Worm (Caenorhabditis elegans) whole organism, L4 larva: ENCODE data around the gene K05B2.2.

ENCODE experiments used
- T20F7.1 ChIP-seq: fragments of 200-800 bp; sonication (Bioruptor generic); optimal IDR thresholded peaks from 2 replicates; lab custom pipeline; 2018; ENCODE audit warnings: mild to moderate bottlenecking, missing genetic modification characterization, missing compliant biosample characterization
- Y105C5A.15 ChIP-seq: fragments of 200-800 bp; sonication (Bioruptor generic); IDR thresholded peaks from 2 replicates; pipeline ENCODE4 v1.3.6; 2022; ENCODE audit warnings: missing genetic modification characterization, missing compliant biosample characterization
- Y5F2A.4 ChIP-seq: fragments of 200-800 bp; sonication (Bioruptor generic); optimal IDR thresholded peaks from 2 replicates; lab custom pipeline; 2018; ENCODE audit warnings: mild to moderate bottlenecking, missing genetic modification characterization, missing compliant biosample characterization
- Y75B8A.6 ChIP-seq: fragments of 200-800 bp; sonication (Bioruptor generic); IDR thresholded peaks from 2 replicates; pipeline ENCODE4 v1.3.6; 2022; ENCODE audit warnings: missing genetic modification reagents, missing genetic modification characterization, missing compliant biosample characterization
- ZK546.5 ChIP-seq, 2 experiments: sonication (generic microtip); optimal IDR thresholded peaks; 2 replicates each; lab custom pipeline; 2017; ENCODE audit warnings: missing biosample characterization in 2 of 2, missing genetic modification characterization in 2 of 2
- aha-1 ChIP-seq: fragments of 150-350 bp; peaks from one replicate; lab custom pipeline; 2014; ENCODE audit warnings: missing biosample characterization, missing genetic modification characterization
- attf-4 ChIP-seq: sonication (generic microtip); optimal IDR thresholded peaks from 3 replicates; lab custom pipeline; 2017; ENCODE audit warnings: missing biosample characterization, missing genetic modification characterization
- ceh-28 ChIP-seq: fragments of 150-350 bp; optimal IDR thresholded peaks from 2 replicates; lab custom pipeline; 2014; ENCODE audit warnings: missing biosample characterization, missing genetic modification reagents, missing genetic modification characterization
- ceh-32 ChIP-seq: sonication (generic microtip); optimal IDR thresholded peaks from 2 replicates; lab custom pipeline; 2016; ENCODE audit warnings: mild to moderate bottlenecking, missing genetic modification characterization, missing compliant biosample characterization; ENCODE audit not compliant: poor library complexity
- ctbp-1 ChIP-seq: fragments of 200-800 bp; sonication (Bioruptor generic); IDR thresholded peaks from 2 replicates; pipeline ENCODE4 v1.3.6; 2022; ENCODE audit warnings: missing genetic modification reagents, missing genetic modification characterization, missing compliant biosample characterization
- daf-12 ChIP-seq: fragments of 150-350 bp; optimal IDR thresholded peaks from 2 replicates; lab custom pipeline; 2014; ENCODE audit warnings: missing biosample characterization, missing genetic modification reagents, missing genetic modification characterization
- daf-16 ChIP-seq, 3 experiments: sonication (generic microtip); optimal IDR thresholded peaks; 2 replicates each; lab custom pipeline; 2016 to 2017; ENCODE audit warnings: missing genetic modification characterization in 3 of 3, missing genetic modification reagents in 3 of 3, mild to moderate bottlenecking in 2 of 3, missing compliant biosample characterization in 2 of 3, missing biosample characterization in 1 of 3, moderate library complexity in 1 of 3
- daf-8 ChIP-seq: fragments of 200-800 bp; sonication (Bioruptor generic); IDR thresholded peaks from 2 replicates; pipeline ENCODE4 v1.3.6; 2022; ENCODE audit warnings: missing genetic modification characterization, missing compliant biosample characterization
- dmd-6 ChIP-seq: fragments of 200-800 bp; sonication (Bioruptor generic); IDR thresholded peaks from 2 replicates; pipeline ENCODE4 v1.3.6; 2022; ENCODE audit warnings: missing genetic modification reagents, missing genetic modification characterization, missing compliant biosample characterization
- dmd-8 ChIP-seq: fragments of 200-800 bp; sonication (Bioruptor generic); IDR thresholded peaks from 2 replicates; pipeline ENCODE4 v1.3.6; 2022; ENCODE audit warnings: missing genetic modification characterization, missing compliant biosample characterization
- dve-1 ChIP-seq: sonication (generic microtip); optimal IDR thresholded peaks from 2 replicates; lab custom pipeline; 2017; ENCODE audit warnings: antibody characterized with exemption, mild to moderate bottlenecking, missing genetic modification characterization, missing compliant biosample characterization; ENCODE audit not compliant: insufficient read depth
- hif-1 ChIP-seq, 2 experiments: sonication (generic microtip); optimal IDR thresholded peaks; 2 replicates each; lab custom pipeline; 2016 to 2017; ENCODE audit warnings: missing compliant biosample characterization in 2 of 2, missing genetic modification characterization in 2 of 2, missing genetic modification reagents in 2 of 2, missing genotype in 2 of 2, mild to moderate bottlenecking in 1 of 2
- hlh-11 ChIP-seq: fragments of 200-800 bp; sonication (Bioruptor generic); optimal IDR thresholded peaks from 2 replicates; lab custom pipeline; 2018; ENCODE audit warnings: mild to moderate bottlenecking, missing genetic modification characterization, missing compliant biosample characterization
- hlh-30 ChIP-seq: sonication (generic microtip); optimal IDR thresholded peaks from 2 replicates; lab custom pipeline; 2017; ENCODE audit warnings: antibody characterized with exemption, mild to moderate bottlenecking, missing genetic modification characterization, missing compliant biosample characterization; ENCODE audit not compliant: insufficient read depth
- hmg-1.1 ChIP-seq: fragments of 200-800 bp; sonication (Bioruptor generic); IDR thresholded peaks from 2 replicates; pipeline ENCODE4 v1.3.6; 2022; ENCODE audit warnings: missing genetic modification reagents, missing genetic modification characterization, missing compliant biosample characterization
- lin-1 ChIP-seq: fragments of 200-800 bp; sonication (Bioruptor generic); IDR thresholded peaks from 2 replicates; pipeline ENCODE4 v1.3.6; 2022; ENCODE audit warnings: missing genetic modification reagents, missing genetic modification characterization, missing compliant biosample characterization
- lin-29 ChIP-seq: fragments of 200-800 bp; sonication (Bioruptor generic); IDR thresholded peaks from 2 replicates; pipeline ENCODE4 v1.3.6; 2022; ENCODE audit warnings: missing genetic modification reagents, missing genetic modification characterization, missing compliant biosample characterization
- lin-39 ChIP-seq: fragments of 150-350 bp; optimal IDR thresholded peaks from 2 replicates; lab custom pipeline; 2014; ENCODE audit warnings: missing biosample characterization, missing genetic modification reagents, missing genetic modification characterization
- mdt-29 ChIP-seq: fragments of 200-800 bp; sonication (Bioruptor generic); IDR thresholded peaks from 2 replicates; pipeline ENCODE4 v1.3.6; 2022; ENCODE audit warnings: missing genetic modification reagents, missing genetic modification characterization, missing compliant biosample characterization
- mep-1 ChIP-seq: fragments of 150-350 bp; sonication (generic microtip); optimal IDR thresholded peaks from 3 replicates; lab custom pipeline; 2014; ENCODE audit warnings: missing biosample characterization, missing genetic modification characterization
- mes-2 ChIP-seq: sonication (generic microtip); optimal IDR thresholded peaks from 2 replicates; lab custom pipeline; 2016; ENCODE audit warnings: missing genotype, mild to moderate bottlenecking, missing genetic modification characterization, missing compliant biosample characterization; ENCODE audit not compliant: poor library complexity, severe bottlenecking
- nhr-10 ChIP-seq: fragments of 150-350 bp; optimal IDR thresholded peaks from 2 replicates; lab custom pipeline; 2014; ENCODE audit warnings: missing biosample characterization, missing genetic modification characterization
- nhr-11 ChIP-seq: fragments of 150-350 bp; optimal IDR thresholded peaks from 2 replicates; lab custom pipeline; 2014; ENCODE audit warnings: missing biosample characterization, missing genetic modification characterization
- nhr-237 ChIP-seq: sonication (generic microtip); optimal IDR thresholded peaks from 2 replicates; lab custom pipeline; 2017; ENCODE audit warnings: missing biosample characterization, missing genetic modification characterization
- nhr-25 ChIP-seq: sonication (generic microtip); optimal IDR thresholded peaks from 2 replicates; lab custom pipeline; 2017; ENCODE audit warnings: missing genetic modification characterization, mild to moderate bottlenecking, missing compliant biosample characterization, antibody characterized with exemption, moderate library complexity, borderline replicate concordance; ENCODE audit not compliant: insufficient read depth
- nhr-28 ChIP-seq: fragments of 150-350 bp; optimal IDR thresholded peaks from 2 replicates; lab custom pipeline; 2014; ENCODE audit warnings: missing biosample characterization, missing genetic modification characterization
- nhr-6 ChIP-seq: fragments of 150-350 bp; optimal IDR thresholded peaks from 2 replicates; lab custom pipeline; 2014; ENCODE audit warnings: missing biosample characterization, missing genetic modification characterization
- nhr-76 ChIP-seq: fragments of 150-350 bp; optimal IDR thresholded peaks from 2 replicates; lab custom pipeline; 2014; ENCODE audit warnings: missing biosample characterization, missing genetic modification characterization
- php-3 ChIP-seq: fragments of 200-800 bp; sonication (Bioruptor generic); IDR thresholded peaks from 2 replicates; pipeline ENCODE4 v1.3.6; 2022; ENCODE audit warnings: missing genetic modification reagents, missing genetic modification characterization, missing compliant biosample characterization
- pqm-1 ChIP-seq: sonication (generic microtip); optimal IDR thresholded peaks from 2 replicates; lab custom pipeline; 2017; ENCODE audit warnings: missing biosample characterization, missing genetic modification characterization
- set-16 ChIP-seq: fragments of 200-800 bp; sonication (Bioruptor generic); IDR thresholded peaks from 2 replicates; pipeline ENCODE4 v1.3.6; 2022; ENCODE audit warnings: missing genetic modification reagents, missing genetic modification characterization, missing compliant biosample characterization
- snpc-1.2 ChIP-seq: fragments of 200-800 bp; sonication (Bioruptor generic); IDR thresholded peaks from 2 replicates; pipeline ENCODE4 v1.3.6; 2022; ENCODE audit warnings: missing genetic modification reagents, missing genetic modification characterization, missing compliant biosample characterization
- spr-1 ChIP-seq: sonication (generic microtip); optimal IDR thresholded peaks from 2 replicates; lab custom pipeline; 2016; ENCODE audit warnings: mild to moderate bottlenecking, missing genetic modification characterization, missing compliant biosample characterization
- tra-1 ChIP-seq: fragments of 200-800 bp; sonication (Bioruptor generic); IDR thresholded peaks from 2 replicates; pipeline ENCODE4 v1.3.6; 2022; ENCODE audit warnings: missing genetic modification reagents, missing genetic modification characterization, missing compliant biosample characterization
- unc-62 ChIP-seq, 3 experiments: fragments of 150-350 bp in 1 of 3; sonication (generic microtip); optimal IDR thresholded peaks in 2 of 3; peaks in 1 of 3; 1 replicate in 1 of 3; 2 replicates in 2 of 3; lab custom pipeline; 2014 to 2017; ENCODE audit warnings: missing biosample characterization in 3 of 3, missing genetic modification characterization in 3 of 3, missing genetic modification reagents in 3 of 3, missing genotype in 1 of 3
- zag-1 ChIP-seq: fragments of 150-350 bp; optimal IDR thresholded peaks from 2 replicates; lab custom pipeline; 2014; ENCODE audit warnings: missing biosample characterization, missing genetic modification characterization
- zip-2 ChIP-seq: fragments of 150-350 bp; optimal IDR thresholded peaks from 2 replicates; lab custom pipeline; 2014; ENCODE audit warnings: missing biosample characterization, missing genetic modification characterization

The K05B2.2 gene

DNA sequence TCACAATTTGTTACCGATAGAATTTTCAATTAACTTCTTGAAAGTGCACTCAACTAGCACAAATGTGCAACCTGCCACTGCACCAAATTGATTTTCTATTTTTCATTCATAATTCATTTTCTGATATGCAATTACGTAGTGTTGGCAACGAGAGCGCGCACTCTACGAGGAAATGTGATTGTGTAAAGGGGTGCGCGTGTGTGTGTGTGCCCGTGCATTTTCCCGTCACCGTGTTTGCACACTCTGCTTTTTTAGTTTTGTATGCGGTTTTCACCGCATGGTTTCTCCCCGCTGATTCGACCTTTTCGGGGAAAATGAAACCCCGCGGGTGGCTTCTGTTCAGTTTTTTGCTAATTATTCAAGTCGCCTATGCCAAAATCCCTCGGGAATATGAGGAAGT lies 15.7 kb upstream of the K05B2.2 start, which contains the start of gene T07F12.2 (continued):
- TF ChIP-seq lin-39 (tag; lab: Kevin White, UChicago) (no peak), nhr-28 (tag; lab: Kevin White, UChicago) (peak; percentile 38), mep-1 (tag; lab: Kevin White, UChicago) (peak; percentile 22), lin-29 (no peak), Y75B8A.6 (no peak), hlh-11 (tag; lab: Kevin White, UChicago) (peak; percentile 47)

DNA sequence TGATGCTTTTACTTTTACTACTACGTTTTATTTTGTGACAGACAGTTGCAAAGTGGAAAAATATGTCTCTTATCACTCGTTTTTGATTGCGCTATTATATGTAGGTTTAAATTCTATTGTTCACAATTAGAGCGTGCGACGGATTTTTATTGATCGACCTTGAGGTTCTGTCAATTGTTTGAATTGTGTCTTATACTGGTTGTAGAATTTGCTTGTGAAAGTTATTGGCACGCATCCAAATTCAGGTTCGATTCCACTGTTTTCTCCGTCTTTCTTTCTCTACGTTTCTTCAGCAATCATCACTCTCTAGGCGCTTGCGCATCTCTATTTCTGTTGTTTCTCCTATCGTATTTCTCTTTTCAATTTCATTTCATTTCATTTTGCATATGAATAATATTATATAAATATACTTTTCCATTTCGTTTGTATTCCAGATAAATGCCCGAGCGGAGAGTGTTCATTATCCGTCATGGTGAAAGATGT lies 12.2 kb upstream of the K05B2.2 start, which contains the start of gene T07F12.1:
TSS of gene T07F12.1 (plus strand) at position 433 of the 483 bp plus-strand sequence.
- TF ChIP-seq unc-62 (GFP tag; optimal IDR thresholded peaks at IDR 0.05 in 1 of 2; lab: Kevin White, UChicago) (peak in 1 of 2 experiments; percentile 73), unc-62 (tag; optimal IDR thresholded peaks at IDR 0.05; lab: Kevin White, UChicago) (no peak), Y105C5A.15 (no peak), mdt-29 (no peak), ceh-28 (no peak), pqm-1 (tag; lab: Kevin White, UChicago) (peak; percentile 7), nhr-25 (tag; lab: Kevin White, UChicago) (peak; percentile 54), php-3 (GFP tag; lab: Robert Waterston, UW) (peak; percentile 56; the same call in 1 of the 2 replicates), lin-39 (tag; lab: Kevin White, UChicago) (no peak), nhr-28 (tag; lab: Kevin White, UChicago) (peak; percentile 19), dve-1 (tag; lab: Kevin White, UChicago) (peak; percentile 15)

DNA sequence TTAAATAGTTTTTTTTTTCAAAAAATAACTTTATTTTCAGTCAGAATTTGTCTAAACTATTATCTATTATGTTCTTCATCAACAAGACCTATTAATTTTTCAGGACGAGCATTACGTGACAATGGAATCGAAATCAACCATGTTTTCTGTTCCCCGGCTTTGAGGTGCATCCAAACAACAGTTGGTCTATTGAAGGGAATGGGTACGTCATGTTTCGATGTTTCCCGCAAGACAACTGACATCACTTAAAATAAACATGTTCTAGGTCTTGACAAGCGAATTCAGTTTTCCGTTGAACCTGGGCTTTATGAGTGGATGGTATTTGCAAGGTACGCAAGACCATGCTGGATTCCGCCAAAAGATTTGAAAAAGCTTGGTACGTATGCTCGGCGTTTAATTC lies 10.7 kb upstream of the K05B2.2 start:
- TF ChIP-seq hlh-11 (tag; lab: Kevin White, UChicago) = peak; percentile 18
- TF ChIP-seq aha-1 (tag; lab: Kevin White, UChicago) = peak; percentile 14
- TF ChIP-seq T20F7.1 (GFP tag; lab: Kevin White, UChicago) = no peak
- TF ChIP-seq ceh-28 = no peak
- TF ChIP-seq nhr-28 (tag; lab: Kevin White, UChicago) = no peak
- TF ChIP-seq daf-16 (GFP tag; optimal IDR thresholded peaks at IDR 0.05; lab: Kevin White, UChicago) = peak in 1 of 2 experiments; percentile 86
- TF ChIP-seq daf-16 (tag; optimal IDR thresholded peaks at IDR 0.05; lab: Kevin White, UChicago) = no peak
- no peak for TF ChIP-seq ctbp-1

DNA sequence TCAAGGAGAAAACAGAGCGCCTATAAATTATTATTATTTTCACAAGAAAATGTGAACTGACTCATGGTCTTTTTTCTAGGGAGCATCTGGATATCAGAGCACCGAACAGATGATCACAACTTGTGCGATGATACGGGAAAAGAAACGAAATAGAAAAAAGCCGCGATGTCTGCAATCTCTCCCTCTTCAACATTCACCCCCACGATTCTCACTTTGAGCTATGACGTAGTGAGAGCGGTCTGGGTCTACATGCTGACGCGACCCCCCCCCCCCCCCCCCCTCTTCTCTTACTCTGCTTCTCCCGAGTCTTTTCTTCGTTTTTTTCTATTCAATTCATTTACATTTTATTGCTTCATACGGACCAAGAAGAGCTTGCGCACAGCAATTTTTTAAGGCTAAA lies 6.3 kb upstream of the K05B2.2 start:
- no peak for TF ChIP-seq zip-2 (tag; lab: Kevin White, UChicago)
- TF ChIP-seq mes-2 (tag; lab: Kevin White, UChicago) = no peak
- TF ChIP-seq tra-1 (GFP tag; lab: Robert Waterston, UW) = peak; percentile 61
- TF ChIP-seq ceh-28 = no peak
- TF ChIP-seq nhr-76 (tag; lab: Kevin White, UChicago) = no peak
- TF ChIP-seq daf-12 = no peak
- peak; percentile 9 for TF ChIP-seq mep-1 (tag; lab: Kevin White, UChicago)
- TF ChIP-seq ZK546.5 (tag; optimal IDR thresholded peaks at IDR 0.05; lab: Kevin White, UChicago) = no peak
- TF ChIP-seq nhr-237 (tag; lab: Kevin White, UChicago) = no peak
- no peak for TF ChIP-seq daf-8 (GFP tag; lab: Robert Waterston, UW)
- no peak for TF ChIP-seq dmd-8 (GFP tag; lab: Robert Waterston, UW)
- no peak for TF ChIP-seq spr-1 (tag; lab: Kevin White, UChicago)
- no peak for TF ChIP-seq snpc-1.2 (GFP tag; lab: Robert Waterston, UW)
- no peak for TF ChIP-seq aha-1 (tag; lab: Kevin White, UChicago)
- TF ChIP-seq daf-16 (GFP tag; optimal IDR thresholded peaks at IDR 0.05; lab: Kevin White, UChicago) = no peak
- no peak for TF ChIP-seq daf-16 (tag; optimal IDR thresholded peaks at IDR 0.05; lab: Kevin White, UChicago)
- TF ChIP-seq dmd-6 (GFP tag; lab: Robert Waterston, UW) = peak; percentile 43
- no peak for TF ChIP-seq zag-1 (tag; lab: Kevin White, UChicago)
- no peak for TF ChIP-seq ceh-32
- no peak for TF ChIP-seq nhr-11 (tag; lab: Kevin White, UChicago)
- TF ChIP-seq Y5F2A.4 (GFP tag; lab: Kevin White, UChicago) = no peak
- peak; percentile 82 for TF ChIP-seq set-16 (GFP tag; lab: Robert Waterston, UW)
- TF ChIP-seq attf-4 (tag; lab: Kevin White, UChicago) = no peak
- peak; percentile 13; the same call in 1 of the 2 replicates for TF ChIP-seq hmg-1.1
- no peak for TF ChIP-seq nhr-6
- TF ChIP-seq nhr-10 (tag; lab: Kevin White, UChicago) = no peak
- TF ChIP-seq ctbp-1 = 0 out of 2 replicates have a peak, but pooled peaks have one; percentile 29
- TF ChIP-seq hif-1 (tag; optimal IDR thresholded peaks at IDR 0.05; lab: Kevin White, UChicago) = peak in 1 of 2 experiments; percentile 76
- no peak for TF ChIP-seq lin-1 (GFP tag; lab: Robert Waterston, UW)
- TF ChIP-seq hlh-30 (tag; lab: Kevin White, UChicago) = peak; percentile 29
- no peak for TF ChIP-seq nhr-25 (tag; lab: Kevin White, UChicago)
